Worm (Caenorhabditis elegans) whole organism, early embryonic: ENCODE results near the gene clh-1.

Experiments used
- B0310.2 ChIP-seq: sonication (generic microtip); optimal IDR thresholded peaks from 2 replicates; lab custom pipeline; 2016; ENCODE audit warnings: mild to moderate bottlenecking, missing genetic modification characterization, missing compliant biosample characterization
- F13C5.2 ChIP-seq: sonication (generic microtip); optimal IDR thresholded peaks from 2 replicates; lab custom pipeline; 2017; ENCODE audit warnings: mild to moderate bottlenecking, missing genetic modification characterization, inconsistent platforms, missing compliant biosample characterization
- aly-1 ChIP-seq: sonication (generic microtip); optimal IDR thresholded peaks from 2 replicates; lab custom pipeline; 2016; ENCODE audit warnings: missing genetic modification characterization, missing compliant biosample characterization
- ama-1 ChIP-seq: fragments of 150-350 bp; optimal IDR thresholded peaks from 2 replicates; lab custom pipeline; 2014
- ceh-13 ChIP-seq: fragments of 200-800 bp; sonication (Bioruptor generic); optimal IDR thresholded peaks from 2 replicates; lab custom pipeline; 2018; ENCODE audit warnings: mild to moderate bottlenecking, missing genetic modification characterization, missing compliant biosample characterization
- ceh-36 ChIP-seq: sonication (generic microtip); optimal IDR thresholded peaks from 2 replicates; lab custom pipeline; 2016; ENCODE audit warnings: missing genetic modification characterization, inconsistent platforms, missing compliant biosample characterization
- hmbx-1 ChIP-seq: sonication (generic microtip); optimal IDR thresholded peaks from 2 replicates; lab custom pipeline; 2016; ENCODE audit warnings: mild to moderate bottlenecking, missing genetic modification characterization, missing compliant biosample characterization
- hmg-4 ChIP-seq: fragments of 200-800 bp; sonication (Bioruptor generic); optimal IDR thresholded peaks from 2 replicates; lab custom pipeline; 2018; ENCODE audit warnings: mild to moderate bottlenecking, missing genetic modification characterization, missing compliant biosample characterization
- pes-1 ChIP-seq: fragments of 200-800 bp; sonication (Bioruptor generic); IDR thresholded peaks from 2 replicates; pipeline ENCODE4 v1.3.6; 2022; ENCODE audit warnings: missing genetic modification reagents, missing genetic modification characterization, missing compliant biosample characterization
- sea-1 ChIP-seq: fragments of 200-800 bp; sonication (Bioruptor generic); conservative IDR thresholded peaks from 2 replicates; pipeline ENCODE4 v1.3.6; 2022; ENCODE audit warnings: missing genetic modification characterization, missing compliant biosample characterization
- tbx-11 ChIP-seq: fragments of 200-800 bp; sonication (Bioruptor generic); IDR thresholded peaks from 2 replicates; pipeline ENCODE4 v1.3.6; 2022; ENCODE audit warnings: missing genetic modification characterization, missing compliant biosample characterization
- tbx-37 ChIP-seq: fragments of 200-800 bp; sonication (Bioruptor generic); conservative IDR thresholded peaks from 2 replicates; pipeline ENCODE4 v1.3.6; 2022; ENCODE audit warnings: missing genetic modification reagents, missing genetic modification characterization, missing compliant biosample characterization
- tra-4 ChIP-seq: sonication (generic microtip); optimal IDR thresholded peaks from 2 replicates; lab custom pipeline; 2017; ENCODE audit warnings: missing genetic modification characterization, missing compliant biosample characterization

ce11 chrII:11816475-11816874 lies 39.8 kb downstream of the clh-1 start, which contains the start of gene pap-3:
- TF ChIP-seq ama-1 (lab: Kevin White, UChicago): no peak
- TF ChIP-seq ceh-13 (GFP tag; lab: Kevin White, UChicago): no peak
- TF ChIP-seq tbx-37 (GFP tag; lab: Robert Waterston, UW): no peak
- TF ChIP-seq ceh-36 (tag; lab: Kevin White, UChicago): no peak
- TF ChIP-seq F13C5.2: no peak
- TF ChIP-seq pes-1 (GFP tag; lab: Robert Waterston, UW): no peak
- TF ChIP-seq tbx-11 (GFP tag; lab: Robert Waterston, UW): no peak
- TF ChIP-seq aly-1 (tag; lab: Kevin White, UChicago): no peak
- TF ChIP-seq hmbx-1 (tag; lab: Kevin White, UChicago): no peak
- TF ChIP-seq hmg-4 (GFP tag; lab: Kevin White, UChicago): no peak
- TF ChIP-seq B0310.2 (tag; lab: Kevin White, UChicago): no peak
- TF ChIP-seq tra-4 (tag; lab: Kevin White, UChicago): no peak
- no peak for TF ChIP-seq sea-1 (GFP tag; lab: Robert Waterston, UW)
